Worm (Caenorhabditis elegans): ENCODE results near the gene zmp-6.

Gene zmp-6

ce11 chrIII:7247740-7248139 is at the start of gene zmp-6:
TSS of gene zmp-6 (minus strand) at chrIII:7247840.
- no peak for TF ChIP-seq unc-62 (GFP tag; optimal IDR thresholded peaks at IDR 0.05)

DNA sequence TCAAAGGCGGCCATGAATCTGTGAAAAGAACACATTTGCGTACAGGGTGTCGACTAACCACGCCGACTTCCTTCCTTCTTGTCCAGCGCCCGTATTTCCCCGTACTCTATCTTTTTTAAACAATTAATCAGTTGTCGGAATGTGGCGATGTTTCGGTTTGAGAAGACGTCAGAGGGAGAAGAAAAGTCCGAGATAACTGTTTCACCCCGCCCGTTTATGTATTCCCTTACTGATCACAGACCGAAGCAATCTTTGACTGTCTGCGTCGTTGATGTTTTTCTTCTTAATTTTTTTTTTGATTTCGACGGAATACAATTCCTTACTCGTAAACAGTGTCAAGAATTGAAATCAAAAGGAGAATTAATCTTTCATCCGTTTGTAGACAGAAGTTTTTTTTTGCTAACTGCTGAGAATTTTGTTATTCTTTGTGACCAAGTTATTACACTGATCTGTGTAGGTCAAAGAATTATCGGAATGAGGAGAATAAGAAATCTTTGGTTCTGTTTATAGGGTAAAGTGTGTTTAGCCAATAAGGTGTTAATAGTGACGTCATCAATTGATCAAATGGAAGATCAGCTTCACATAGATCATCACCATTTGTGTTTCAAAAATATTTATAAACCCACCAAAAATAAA is 49.5 kb upstream of the zmp-6 start:
- TF ChIP-seq unc-62 (GFP tag; optimal IDR thresholded peaks at IDR 0.05): no peak

- no peak for TF ChIP-seq unc-62 (GFP tag; optimal IDR thresholded peaks at IDR 0.05)
Observed at ce11 chrIII:7296092-7296668, 48.5 kb upstream of the zmp-6 start.

- TF ChIP-seq unc-62 (GFP tag; optimal IDR thresholded peaks at IDR 0.05): no peak
Observed at ce11 chrIII:7293075-7293684, 45.5 kb upstream of the zmp-6 start, which contains the start of gene cwf-19L2. TSS of gene cwf-19L2 (plus strand) at chrIII:7293634.

ce11 chrIII:7292569-7292968 is 44.9 kb upstream of the zmp-6 start:
- no peak for TF ChIP-seq unc-62 (GFP tag; optimal IDR thresholded peaks at IDR 0.05)

DNA sequence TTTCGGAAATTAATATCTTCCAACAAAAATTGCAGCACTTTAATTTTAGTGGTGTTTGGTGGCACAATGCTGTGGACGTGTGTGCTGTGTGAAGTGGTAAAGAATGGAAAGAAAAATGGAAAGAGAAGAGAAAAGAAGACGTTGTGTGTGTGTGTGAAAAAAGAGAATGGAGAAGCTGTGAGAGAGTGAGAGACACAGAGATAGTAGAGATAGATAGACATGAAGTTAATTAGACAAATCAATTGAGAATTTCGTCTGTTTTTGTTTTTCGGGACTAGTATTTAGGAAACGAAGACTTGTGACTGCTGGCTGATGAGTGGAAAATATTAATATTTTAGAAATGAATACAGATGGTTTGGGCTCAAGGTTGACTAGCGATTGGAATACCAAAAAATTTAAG is 43.6 kb upstream of the zmp-6 start:
- TF ChIP-seq unc-62 (GFP tag; optimal IDR thresholded peaks at IDR 0.05): no peak

- no peak for TF ChIP-seq unc-62 (GFP tag; optimal IDR thresholded peaks at IDR 0.05)
Observed at ce11 chrIII:7290462-7290861, 42.8 kb upstream of the zmp-6 start, which contains the start of gene algn-11. TSS of gene algn-11 (minus strand) at chrIII:7290562.

DNA sequence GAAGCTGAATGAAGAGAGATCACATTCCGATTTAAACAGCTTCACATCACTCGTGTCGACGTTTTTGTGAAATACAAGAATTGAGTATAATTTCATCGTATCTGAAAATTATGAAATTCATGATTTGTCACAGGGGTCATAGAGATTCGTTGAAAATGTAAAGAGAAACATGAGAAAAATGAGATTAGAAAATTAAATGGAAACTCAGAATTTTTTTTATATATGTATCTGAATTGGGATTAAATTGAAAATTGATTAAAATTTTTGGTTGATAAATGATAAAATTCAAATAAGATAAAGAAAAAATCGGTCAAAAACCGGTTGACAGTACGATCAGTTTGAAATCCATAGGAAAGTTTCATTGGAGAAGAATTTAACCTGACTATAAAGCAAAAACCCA is 39.9 kb upstream of the zmp-6 start, which contains the start of gene ykt-6:
Gene ykt-6, minus strand, starts transcription at position 101 of the 400 bp plus-strand sequence.
- no peak for TF ChIP-seq unc-62 (GFP tag; optimal IDR thresholded peaks at IDR 0.05)

DNA sequence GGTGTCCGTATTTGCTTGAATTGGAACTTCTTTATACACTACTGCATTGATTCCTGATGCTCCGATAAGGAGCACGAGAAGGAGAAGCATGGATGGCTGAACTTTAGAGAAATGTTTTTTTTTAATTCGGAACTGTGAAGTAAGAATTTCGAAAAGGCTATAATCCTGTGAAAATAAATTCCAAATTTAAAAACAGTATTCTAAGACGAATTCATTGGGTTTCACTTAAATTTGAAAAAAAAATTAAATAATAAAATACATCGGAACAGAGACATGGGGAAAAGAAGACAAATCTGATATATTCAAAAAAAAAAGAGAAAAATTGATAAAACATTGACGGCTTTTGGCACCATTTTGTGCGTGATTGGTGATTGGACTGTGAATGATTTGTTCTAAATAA is 38.1 kb upstream of the zmp-6 start, which contains the start of gene pho-5:
Gene pho-5, minus strand, starts transcription at position 101 of the 400 bp plus-strand sequence.
- TF ChIP-seq unc-62 (GFP tag; optimal IDR thresholded peaks at IDR 0.05): no peak

DNA sequence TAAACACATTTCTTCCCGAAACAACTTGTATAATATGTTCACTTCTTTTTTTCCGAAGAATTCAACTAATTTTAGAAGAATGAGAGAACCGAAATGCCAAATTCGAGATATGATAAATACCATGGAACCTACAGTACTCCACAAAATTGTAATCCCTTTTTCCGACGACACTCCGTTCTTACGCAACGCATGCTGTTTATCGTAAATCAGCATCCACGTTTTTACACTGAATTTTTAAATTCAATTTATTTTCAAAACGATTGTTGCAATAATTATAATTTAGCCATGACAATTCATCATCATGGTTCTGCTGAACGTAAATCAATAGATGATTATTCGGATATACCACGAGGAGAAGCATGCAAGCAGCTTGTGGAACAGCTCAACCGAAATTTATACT is 33.5 kb upstream of the zmp-6 start, which contains the start of gene B0361.3:
Gene B0361.3, plus strand, starts transcription at position 284 of the 400 bp plus-strand sequence.
- no peak for TF ChIP-seq unc-62 (GFP tag; optimal IDR thresholded peaks at IDR 0.05)

ce11 chrIII:7278491-7278890 is 30.9 kb upstream of the zmp-6 start:
- no peak for TF ChIP-seq unc-62 (GFP tag; optimal IDR thresholded peaks at IDR 0.05)

DNA sequence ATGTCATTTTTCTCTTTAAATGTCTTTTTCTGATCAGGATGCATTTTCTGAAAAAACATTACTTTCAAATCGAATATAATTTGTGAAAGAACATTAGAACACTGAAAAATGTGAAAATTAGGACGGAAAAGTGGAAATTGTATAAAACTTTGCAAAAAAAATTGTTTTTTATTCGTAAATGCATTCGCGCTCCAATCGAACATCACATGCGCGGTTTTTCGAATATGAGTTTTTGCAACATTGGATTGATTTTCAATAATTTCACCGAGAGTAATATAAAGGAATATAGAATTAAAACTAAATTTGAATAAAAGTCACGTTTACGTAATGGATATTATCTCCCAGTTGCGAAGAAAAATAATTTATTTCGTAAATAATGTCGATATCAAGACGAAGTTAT is 29.6 kb upstream of the zmp-6 start, which contains the start of the genes spot-1 and B0361.11:
Gene spot-1, minus strand, starts transcription at position 47 of the 400 bp plus-strand sequence.
Gene B0361.11, plus strand, starts transcription at position 372 of the 400 bp plus-strand sequence.
- no peak for TF ChIP-seq unc-62 (GFP tag; optimal IDR thresholded peaks at IDR 0.05)

- TF ChIP-seq unc-62 (GFP tag; optimal IDR thresholded peaks at IDR 0.05): no peak
Observed at ce11 chrIII:7275296-7275695, 27.7 kb upstream of the zmp-6 start, which contains the start of gene psd-1. TSS of gene psd-1 (minus strand) at chrIII:7275396.

ce11 chrIII:7273718-7274117 is 26.1 kb upstream of the zmp-6 start:
- TF ChIP-seq unc-62 (GFP tag; optimal IDR thresholded peaks at IDR 0.05): no peak

ce11 chrIII:7272828-7273227 is 25.2 kb upstream of the zmp-6 start:
- TF ChIP-seq unc-62 (GFP tag; optimal IDR thresholded peaks at IDR 0.05): no peak

- no peak for TF ChIP-seq unc-62 (GFP tag; optimal IDR thresholded peaks at IDR 0.05)
Observed at ce11 chrIII:7272088-7272487, 24.4 kb upstream of the zmp-6 start.

- no peak for TF ChIP-seq unc-62 (GFP tag; optimal IDR thresholded peaks at IDR 0.05)
Observed at ce11 chrIII:7271083-7271482, 23.4 kb upstream of the zmp-6 start.

Measured in whole organism, dauer.